Worm (Caenorhabditis elegans) whole organism, L4 larva: ENCODE measurements around the gene Y59A8B.19.
"Not testable (repeated sequence)": the region's sequence is repeated elsewhere in the genome, so short reads cannot be mapped to it uniquely, and the experiment has no call there.

ENCODE experiments used
- F44E2.7 ChIP-seq: fragments of 200-800 bp; sonication (Bioruptor generic); IDR thresholded peaks from 2 replicates; pipeline ENCODE4 v2.1.2; 2022; ENCODE audit warnings: missing genetic modification characterization, missing compliant biosample characterization
- T20F7.1 ChIP-seq: fragments of 200-800 bp; sonication (Bioruptor generic); optimal IDR thresholded peaks from 2 replicates; lab custom pipeline; 2018; ENCODE audit warnings: mild to moderate bottlenecking, missing genetic modification characterization, missing compliant biosample characterization
- T26A8.4 ChIP-seq: fragments of 200-800 bp; sonication (Bioruptor generic); IDR thresholded peaks from 2 replicates; pipeline ENCODE4 v1.3.6; 2022; ENCODE audit warnings: missing genetic modification characterization, missing compliant biosample characterization
- Y75B8A.6 ChIP-seq: fragments of 200-800 bp; sonication (Bioruptor generic); IDR thresholded peaks from 2 replicates; pipeline ENCODE4 v1.3.6; 2022; ENCODE audit warnings: missing genetic modification reagents, missing genetic modification characterization, missing compliant biosample characterization
- aha-1 ChIP-seq: fragments of 150-350 bp; peaks from one replicate; lab custom pipeline; 2014; ENCODE audit warnings: missing biosample characterization, missing genetic modification characterization
- aly-2 ChIP-seq: sonication (generic microtip); optimal IDR thresholded peaks from 2 replicates; lab custom pipeline; 2018; ENCODE audit warnings: missing biosample characterization, missing genetic modification characterization
- ama-1 ChIP-seq: fragments of 150-350 bp; optimal IDR thresholded peaks from 2 replicates; lab custom pipeline; 2014; ENCODE audit warnings: inconsistent platforms, mixed read lengths
- cey-2 ChIP-seq: sonication (generic microtip); optimal IDR thresholded peaks from 3 replicates; lab custom pipeline; 2017; ENCODE audit warnings: missing genetic modification characterization, mild to moderate bottlenecking, missing compliant biosample characterization, antibody characterized with exemption, borderline replicate concordance; ENCODE audit not compliant: insufficient read depth
- daf-16 ChIP-seq, 3 experiments: sonication (generic microtip); optimal IDR thresholded peaks; 2 replicates each; lab custom pipeline; 2016 to 2017; ENCODE audit warnings: missing genetic modification characterization in 3 of 3, missing genetic modification reagents in 3 of 3, mild to moderate bottlenecking in 2 of 3, missing compliant biosample characterization in 2 of 3, missing biosample characterization in 1 of 3, moderate library complexity in 1 of 3
- dmd-6 ChIP-seq: fragments of 200-800 bp; sonication (Bioruptor generic); IDR thresholded peaks from 2 replicates; pipeline ENCODE4 v1.3.6; 2022; ENCODE audit warnings: missing genetic modification reagents, missing genetic modification characterization, missing compliant biosample characterization
- dpl-1 ChIP-seq: fragments of 150-350 bp; optimal IDR thresholded peaks from 2 replicates; lab custom pipeline; 2014; ENCODE audit warnings: missing biosample characterization, missing genetic modification reagents, missing genetic modification characterization
- dve-1 ChIP-seq: sonication (generic microtip); optimal IDR thresholded peaks from 2 replicates; lab custom pipeline; 2017; ENCODE audit warnings: antibody characterized with exemption, mild to moderate bottlenecking, missing genetic modification characterization, missing compliant biosample characterization; ENCODE audit not compliant: insufficient read depth
- egl-43 ChIP-seq: fragments of 200-800 bp; sonication (Bioruptor generic); IDR thresholded peaks from 2 replicates; pipeline ENCODE4 v1.3.6; 2022; ENCODE audit warnings: missing genetic modification reagents, missing genetic modification characterization, missing compliant biosample characterization
- fkh-10 ChIP-seq: fragments of 150-350 bp; optimal IDR thresholded peaks from 2 replicates; lab custom pipeline; 2014; ENCODE audit warnings: missing biosample characterization, missing genetic modification reagents, missing genetic modification characterization
- hlh-11 ChIP-seq: fragments of 200-800 bp; sonication (Bioruptor generic); optimal IDR thresholded peaks from 2 replicates; lab custom pipeline; 2018; ENCODE audit warnings: mild to moderate bottlenecking, missing genetic modification characterization, missing compliant biosample characterization
- hlh-30 ChIP-seq: sonication (generic microtip); optimal IDR thresholded peaks from 2 replicates; lab custom pipeline; 2017; ENCODE audit warnings: antibody characterized with exemption, mild to moderate bottlenecking, missing genetic modification characterization, missing compliant biosample characterization; ENCODE audit not compliant: insufficient read depth
- hmg-1.1 ChIP-seq: fragments of 200-800 bp; sonication (Bioruptor generic); IDR thresholded peaks from 2 replicates; pipeline ENCODE4 v1.3.6; 2022; ENCODE audit warnings: missing genetic modification reagents, missing genetic modification characterization, missing compliant biosample characterization
- lim-7 ChIP-seq: fragments of 200-800 bp; sonication (Bioruptor generic); IDR thresholded peaks from 2 replicates; pipeline ENCODE4 v1.3.6; 2022; ENCODE audit warnings: missing genetic modification characterization, missing compliant biosample characterization
- lin-13 ChIP-seq: fragments of 150-350 bp; optimal IDR thresholded peaks from 2 replicates; lab custom pipeline; 2014; ENCODE audit warnings: missing biosample characterization, missing genetic modification reagents, missing genetic modification characterization
- lin-15B ChIP-seq: fragments of 150-350 bp; sonication (generic microtip); optimal IDR thresholded peaks from 3 replicates; lab custom pipeline; 2014; ENCODE audit warnings: missing biosample characterization, missing genetic modification characterization
- lir-3 ChIP-seq: sonication (generic microtip); optimal IDR thresholded peaks from 2 replicates; lab custom pipeline; 2016; ENCODE audit warnings: mild to moderate bottlenecking, missing genetic modification characterization, missing compliant biosample characterization
- mep-1 ChIP-seq: fragments of 150-350 bp; sonication (generic microtip); optimal IDR thresholded peaks from 3 replicates; lab custom pipeline; 2014; ENCODE audit warnings: missing biosample characterization, missing genetic modification characterization
- mxl-3 ChIP-seq: fragments of 200-800 bp; sonication (Bioruptor generic); optimal IDR thresholded peaks from 2 replicates; lab custom pipeline; 2018; ENCODE audit warnings: mild to moderate bottlenecking, missing genetic modification characterization, missing compliant biosample characterization
- nhr-10 ChIP-seq: fragments of 150-350 bp; optimal IDR thresholded peaks from 2 replicates; lab custom pipeline; 2014; ENCODE audit warnings: missing biosample characterization, missing genetic modification characterization
- nhr-237 ChIP-seq: sonication (generic microtip); optimal IDR thresholded peaks from 2 replicates; lab custom pipeline; 2017; ENCODE audit warnings: missing biosample characterization, missing genetic modification characterization
- nhr-28 ChIP-seq: fragments of 150-350 bp; optimal IDR thresholded peaks from 2 replicates; lab custom pipeline; 2014; ENCODE audit warnings: missing biosample characterization, missing genetic modification characterization
- nhr-41 ChIP-seq: fragments of 200-800 bp; sonication (Bioruptor generic); IDR thresholded peaks from 2 replicates; pipeline ENCODE4 v1.3.6; 2022; ENCODE audit warnings: missing genetic modification reagents, missing genetic modification characterization, missing compliant biosample characterization
- nhr-42 ChIP-seq: fragments of 200-800 bp; sonication (Bioruptor generic); IDR thresholded peaks from 2 replicates; pipeline ENCODE4 v1.3.6; 2022; ENCODE audit warnings: missing genetic modification characterization, missing compliant biosample characterization
- nhr-6 ChIP-seq: fragments of 150-350 bp; optimal IDR thresholded peaks from 2 replicates; lab custom pipeline; 2014; ENCODE audit warnings: missing biosample characterization, missing genetic modification characterization
- nhr-76 ChIP-seq: fragments of 150-350 bp; optimal IDR thresholded peaks from 2 replicates; lab custom pipeline; 2014; ENCODE audit warnings: missing biosample characterization, missing genetic modification characterization
- nhr-77 ChIP-seq: fragments of 150-350 bp; optimal IDR thresholded peaks from 2 replicates; lab custom pipeline; 2014; ENCODE audit warnings: missing biosample characterization, missing genetic modification characterization
- php-3 ChIP-seq: fragments of 200-800 bp; sonication (Bioruptor generic); IDR thresholded peaks from 2 replicates; pipeline ENCODE4 v1.3.6; 2022; ENCODE audit warnings: missing genetic modification reagents, missing genetic modification characterization, missing compliant biosample characterization
- pqm-1 ChIP-seq: sonication (generic microtip); optimal IDR thresholded peaks from 2 replicates; lab custom pipeline; 2017; ENCODE audit warnings: missing biosample characterization, missing genetic modification characterization
- rbr-2 ChIP-seq: sonication (generic microtip); optimal IDR thresholded peaks from 2 replicates; lab custom pipeline; 2016; ENCODE audit warnings: missing genotype, missing genetic modification characterization, missing compliant biosample characterization
- set-16 ChIP-seq: fragments of 200-800 bp; sonication (Bioruptor generic); IDR thresholded peaks from 2 replicates; pipeline ENCODE4 v1.3.6; 2022; ENCODE audit warnings: missing genetic modification reagents, missing genetic modification characterization, missing compliant biosample characterization
- tra-1 ChIP-seq: fragments of 200-800 bp; sonication (Bioruptor generic); IDR thresholded peaks from 2 replicates; pipeline ENCODE4 v1.3.6; 2022; ENCODE audit warnings: missing genetic modification reagents, missing genetic modification characterization, missing compliant biosample characterization
- unc-39 ChIP-seq: sonication (generic microtip); optimal IDR thresholded peaks from 2 replicates; lab custom pipeline; 2017; ENCODE audit warnings: missing biosample characterization, missing genetic modification characterization
- ztf-7 ChIP-seq: fragments of 150-350 bp; optimal IDR thresholded peaks from 2 replicates; lab custom pipeline; 2014; ENCODE audit warnings: missing biosample characterization, missing genetic modification characterization

Y59A8B.19 gene

ce11 chrV:18006930-18007329 lies at the start of gene Y59A8B.19:
Y59A8B.19 (plus strand) TSS chrV:18007230.
- TF ChIP-seq nhr-237 (tag; lab: Kevin White, UChicago); nhr-42 (GFP tag; lab: Robert Waterston, UW); lin-15B (tag; lab: Kevin White, UChicago): not testable (repeated sequence)

DNA sequence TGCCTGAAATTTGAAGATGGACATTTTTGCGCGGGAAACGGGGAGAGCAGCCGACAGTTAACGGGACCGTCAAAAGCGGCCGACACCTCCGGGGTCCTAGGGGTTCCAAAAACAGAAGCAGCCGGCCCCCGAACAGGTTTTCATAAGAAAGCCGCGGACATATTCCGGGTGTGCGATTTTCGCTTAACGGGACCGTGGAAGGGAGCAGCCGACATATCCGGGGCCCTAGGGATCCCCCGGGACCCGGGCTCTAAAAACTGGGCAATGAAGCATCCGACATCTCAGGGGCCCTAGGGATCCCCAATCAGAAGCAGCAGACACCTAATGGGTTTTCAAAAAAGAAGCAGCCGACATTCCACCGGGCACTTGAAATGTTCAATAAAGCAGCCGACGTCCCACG lies 44.5 kb upstream of the Y59A8B.19 start:
- no peak for TF ChIP-seq lin-15B (tag; lab: Kevin White, UChicago)
- no peak for TF ChIP-seq nhr-41 (GFP tag; lab: Robert Waterston, UW)
- TF ChIP-seq egl-43 = 0 out of 2 replicates have a peak, but pooled peaks have one; percentile 60
- peak; percentile 89 for TF ChIP-seq set-16 (GFP tag; lab: Robert Waterston, UW)
- TF ChIP-seq aha-1 (tag; lab: Kevin White, UChicago) = peak; percentile 87
- 0 out of 2 replicates have a peak, but pooled peaks have one; percentile 19 for TF ChIP-seq php-3 (GFP tag; lab: Robert Waterston, UW)

ce11 chrV:17966747-17967146 lies 40.3 kb upstream of the Y59A8B.19 start, which contains the start of gene gck-3:
gck-3 (minus strand) TSS chrV:17966847.
- no peak for TF ChIP-seq mxl-3 (GFP tag; lab: Kevin White, UChicago)
- TF ChIP-seq nhr-28 (tag; lab: Kevin White, UChicago) = no peak
- TF ChIP-seq unc-39 (tag; lab: Kevin White, UChicago) = no peak
- TF ChIP-seq nhr-6 (tag; lab: Kevin White, UChicago) = no peak
- TF ChIP-seq ztf-7 (tag; lab: Kevin White, UChicago) = no peak
- TF ChIP-seq F44E2.7 = no peak
- no peak for TF ChIP-seq cey-2 (tag; lab: Kevin White, UChicago)
- no peak for TF ChIP-seq fkh-10 (GFP tag; lab: Kevin White, UChicago)
- TF ChIP-seq nhr-10 (tag; lab: Kevin White, UChicago) = no peak
- no peak for TF ChIP-seq hlh-11 (tag; lab: Kevin White, UChicago)
- no peak for TF ChIP-seq Y75B8A.6 (GFP tag; lab: Robert Waterston, UW)
- TF ChIP-seq lim-7 (GFP tag; lab: Robert Waterston, UW) = no peak
- no peak for TF ChIP-seq egl-43
- TF ChIP-seq nhr-76 (tag; lab: Kevin White, UChicago) = no peak
- no peak for TF ChIP-seq aly-2 (tag; lab: Kevin White, UChicago)
- no peak for TF ChIP-seq lin-15B (tag; lab: Kevin White, UChicago)
- TF ChIP-seq mep-1 (tag; lab: Kevin White, UChicago) = no peak
- no peak for TF ChIP-seq ama-1
- TF ChIP-seq daf-16 (GFP tag; optimal IDR thresholded peaks at IDR 0.05; lab: Kevin White, UChicago) = no peak
- no peak for TF ChIP-seq daf-16 (tag; optimal IDR thresholded peaks at IDR 0.05; lab: Kevin White, UChicago)

DNA sequence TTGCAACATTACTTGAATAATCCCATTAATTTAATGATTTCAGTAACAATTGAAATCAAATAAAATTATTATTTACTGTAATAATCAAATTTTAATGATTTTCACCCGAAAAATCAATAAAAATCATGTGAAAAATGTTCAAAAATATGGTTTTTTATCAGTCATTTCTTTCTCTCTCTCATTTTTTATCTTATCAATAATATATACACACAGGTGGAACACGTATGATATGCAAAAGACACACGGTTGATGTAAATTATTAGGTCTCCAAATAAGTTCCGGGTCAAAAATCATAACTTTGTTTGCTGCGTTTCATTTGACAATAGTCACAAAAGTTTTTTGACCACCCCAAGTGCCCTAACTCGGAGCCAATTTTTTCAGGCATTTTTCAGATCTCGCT lies 28.8 kb upstream of the Y59A8B.19 start:
- TF ChIP-seq dpl-1 (GFP tag; lab: Kevin White, UChicago) = no peak
- TF ChIP-seq tra-1 = peak; percentile 35; the same call in 1 of the 2 replicates
- no peak for TF ChIP-seq hmg-1.1 (GFP tag; lab: Robert Waterston, UW)
- TF ChIP-seq hlh-30 (tag; lab: Kevin White, UChicago) = peak; percentile 24
- no peak for TF ChIP-seq lir-3 (tag; lab: Kevin White, UChicago)
- peak; percentile 35 for TF ChIP-seq dve-1 (tag; lab: Kevin White, UChicago)
- peak; percentile 77 for TF ChIP-seq dmd-6 (GFP tag; lab: Robert Waterston, UW)
- TF ChIP-seq php-3 (GFP tag; lab: Robert Waterston, UW) = peak; percentile 41; the same call in 1 of the 2 replicates
- no peak for TF ChIP-seq daf-16 (GFP tag; optimal IDR thresholded peaks at IDR 0.05; lab: Kevin White, UChicago)
- TF ChIP-seq daf-16 (tag; optimal IDR thresholded peaks at IDR 0.05; lab: Kevin White, UChicago) = peak; percentile 75
- peak; percentile 12 for TF ChIP-seq T20F7.1 (GFP tag; lab: Kevin White, UChicago)
- peak; percentile 18 for TF ChIP-seq nhr-77 (tag; lab: Kevin White, UChicago)
- TF ChIP-seq hlh-11 (tag; lab: Kevin White, UChicago) = peak; percentile 62
- no peak for TF ChIP-seq T26A8.4
- TF ChIP-seq rbr-2 (tag; lab: Kevin White, UChicago) = no peak
- peak; percentile 64 for TF ChIP-seq pqm-1 (tag; lab: Kevin White, UChicago)
- TF ChIP-seq nhr-28 (tag; lab: Kevin White, UChicago) = peak; percentile 50
- TF ChIP-seq lin-13 (GFP tag; lab: Kevin White, UChicago) = no peak
- no peak for TF ChIP-seq nhr-76 (tag; lab: Kevin White, UChicago)
